Fruit fly (Drosophila melanogaster) S2 (cell line): ENCODE measurements around the gene Evi5.

ENCODE experiments used
- CG8478 ChIP-seq: fragments of >200 bp; optimal IDR thresholded peaks from 2 replicates; lab custom pipeline; 2018
- CTCF ChIP-seq, 2 experiments: fragments of >200 bp; optimal IDR thresholded peaks; 2 replicates each; lab custom pipeline; 2018

DNA sequence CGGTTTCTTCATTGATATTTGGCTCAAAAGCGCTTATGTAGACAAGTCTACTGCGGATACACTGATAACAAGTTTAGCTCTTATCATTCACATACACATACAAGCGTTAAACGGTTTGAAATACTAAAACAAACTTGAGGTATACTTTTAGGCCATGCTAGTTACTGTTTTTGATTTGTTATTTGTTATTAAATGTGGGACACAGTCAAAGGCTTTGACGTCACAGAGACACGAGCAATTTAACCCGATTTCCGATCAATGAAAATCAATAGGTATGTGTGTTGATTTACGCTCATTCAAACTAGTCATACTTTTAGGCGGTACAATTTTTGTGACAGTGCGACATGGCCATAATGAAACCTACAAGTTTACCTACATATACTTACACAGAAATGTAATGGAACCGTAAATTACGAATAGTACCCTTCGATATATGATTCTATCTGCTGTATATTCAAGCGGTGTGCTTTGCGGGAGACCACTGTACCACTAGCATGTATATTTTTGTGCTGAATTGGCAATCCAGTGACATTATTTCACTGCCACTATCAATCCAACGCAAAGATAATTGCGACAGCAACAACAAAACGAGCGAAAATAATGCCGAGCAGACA, 7.3 kb downstream of the Evi5 start:
- TF ChIP-seq CTCF (optimal IDR thresholded peaks at IDR 0.05; lab: Kevin White, UChicago) (no peak), CG8478 (lab: Kevin White, UChicago) (no peak)
